Worm (Caenorhabditis elegans): ENCODE data around the gene nuo-5.

DNA sequence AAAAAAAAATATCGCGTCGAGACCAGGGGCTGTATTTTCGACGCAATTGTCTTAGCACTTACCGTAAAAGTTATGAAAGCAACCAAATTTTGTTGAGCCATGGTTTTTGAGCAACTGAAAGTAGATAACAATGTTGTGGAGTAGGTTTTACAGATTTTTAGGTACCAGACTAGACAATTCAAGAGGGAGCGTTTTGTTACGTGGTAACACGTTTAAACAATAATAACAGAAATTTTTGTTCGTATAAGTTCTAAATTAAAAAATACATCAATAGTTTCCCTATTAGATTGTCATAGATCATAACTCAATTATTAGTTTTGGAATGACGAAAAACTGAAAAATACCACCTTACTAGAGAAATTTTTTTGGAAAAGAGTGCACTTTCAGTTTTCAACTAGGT lies 51.2 kb downstream of the nuo-5 start, which contains the start of gene srx-24:
- TF ChIP-seq med-1 (GFP tag; optimal IDR thresholded peaks at IDR 0.05; ENCODE audit: insufficient read depth): no peak
- no peak for TF ChIP-seq T22C8.4 (GFP tag; IDR thresholded peaks at IDR 0.05)
- no peak for TF ChIP-seq flt-1 (GFP tag; IDR thresholded peaks at IDR 0.05)
